Worm (Caenorhabditis elegans) whole organism, L1 larva: ENCODE results near the gene nhr-201.

Experiments
- F16B12.6 ChIP-seq: fragments of 150-350 bp; optimal IDR thresholded peaks from 2 replicates; lab custom pipeline; 2014; ENCODE audit warnings: missing biosample characterization, missing genetic modification characterization
- Y116A8C.19 ChIP-seq: sonication (generic microtip); optimal IDR thresholded peaks from 2 replicates; lab custom pipeline; 2016; ENCODE audit warnings: missing compliant biosample characterization, missing genetic modification characterization, borderline replicate concordance
- alr-1 ChIP-seq: fragments of 200-800 bp; sonication (Bioruptor generic); optimal IDR thresholded peaks from 2 replicates; lab custom pipeline; 2018; ENCODE audit warnings: borderline replicate concordance, mild to moderate bottlenecking, missing genetic modification characterization, missing compliant biosample characterization
- aly-2 ChIP-seq: fragments of 150-350 bp; optimal IDR thresholded peaks from 2 replicates; lab custom pipeline; 2014; ENCODE audit warnings: missing biosample characterization, missing genetic modification characterization
- ceh-63 ChIP-seq: fragments of 200-800 bp; sonication (Bioruptor generic); optimal IDR thresholded peaks from 2 replicates; lab custom pipeline; 2018; ENCODE audit warnings: mild to moderate bottlenecking, missing genetic modification characterization, missing compliant biosample characterization
- ceh-8 ChIP-seq: fragments of 200-800 bp; sonication (Bioruptor generic); optimal IDR thresholded peaks from 2 replicates; lab custom pipeline; 2018; ENCODE audit warnings: mild to moderate bottlenecking, missing genetic modification characterization, moderate library complexity, missing compliant biosample characterization
- efl-1 ChIP-seq, 4 experiments: fragments of 150-350 bp; optimal IDR thresholded peaks in 3 of 4; peaks in 1 of 4; 1 replicate in 1 of 4; 2 replicates in 3 of 4; lab custom pipeline; 2014; ENCODE audit warnings: missing biosample characterization in 2 of 4, missing genetic modification characterization in 2 of 4, missing genetic modification reagents in 2 of 4
- elt-2 ChIP-seq: sonication (generic microtip); optimal IDR thresholded peaks from 2 replicates; lab custom pipeline; 2016; ENCODE audit warnings: missing genetic modification characterization, mild to moderate bottlenecking, inconsistent platforms, missing compliant biosample characterization, missing genetic modification reagents
- elt-3 ChIP-seq, 6 experiments: fragments of 150-350 bp in 1 of 6; sonication (generic microtip); optimal IDR thresholded peaks; 2 replicates each; lab custom pipeline; 2017 to 2018; ENCODE audit warnings: missing biosample characterization in 6 of 6, missing genetic modification characterization in 6 of 6, inconsistent platforms in 1 of 6
- ets-5 ChIP-seq: fragments of 200-800 bp; sonication (Bioruptor generic); IDR thresholded peaks from 2 replicates; pipeline ENCODE4 v1.3.6; 2022; ENCODE audit warnings: missing genetic modification characterization, missing compliant biosample characterization
- lin-15B ChIP-seq: fragments of 150-350 bp; sonication (generic microtip); optimal IDR thresholded peaks from 3 replicates; lab custom pipeline; 2014; ENCODE audit warnings: missing biosample characterization, missing genetic modification characterization
- lin-35 ChIP-seq, 2 experiments: fragments of 150-350 bp; optimal IDR thresholded peaks; 2 replicates each; lab custom pipeline; 2014; ENCODE audit warnings: missing biosample characterization in 2 of 2, missing genetic modification characterization in 2 of 2, missing genetic modification reagents in 2 of 2
- lin-39 ChIP-seq: fragments of 150-350 bp; optimal IDR thresholded peaks from 2 replicates; lab custom pipeline; 2014; ENCODE audit warnings: missing biosample characterization, missing genetic modification reagents, missing genetic modification characterization
- lsy-2 ChIP-seq, 2 experiments: fragments of 150-350 bp; optimal IDR thresholded peaks; 2 replicates each; lab custom pipeline; 2014; ENCODE audit warnings: missing biosample characterization in 2 of 2, missing genetic modification characterization in 2 of 2
- mdl-1 ChIP-seq, 2 experiments: fragments of 150-350 bp; optimal IDR thresholded peaks; 2 replicates each; lab custom pipeline; 2014 to 2017; ENCODE audit warnings: missing biosample characterization in 2 of 2, missing genetic modification characterization in 2 of 2, inconsistent platforms in 1 of 2
- nhr-11 ChIP-seq: fragments of 150-350 bp; optimal IDR thresholded peaks from 2 replicates; lab custom pipeline; 2014; ENCODE audit warnings: missing biosample characterization, missing genetic modification characterization
- nhr-20 ChIP-seq: sonication (generic microtip); optimal IDR thresholded peaks from 2 replicates; lab custom pipeline; 2016; ENCODE audit warnings: mild to moderate bottlenecking, missing genetic modification characterization, missing compliant biosample characterization
- nhr-28 ChIP-seq: fragments of 150-350 bp; optimal IDR thresholded peaks from 2 replicates; lab custom pipeline; 2014; ENCODE audit warnings: missing biosample characterization, missing genetic modification characterization
- nhr-71 ChIP-seq: sonication (generic microtip); optimal IDR thresholded peaks from 2 replicates; lab custom pipeline; 2016; ENCODE audit warnings: mild to moderate bottlenecking, missing genetic modification characterization, moderate library complexity, missing compliant biosample characterization
- nhr-77 ChIP-seq: fragments of 150-350 bp; optimal IDR thresholded peaks from 2 replicates; lab custom pipeline; 2014; ENCODE audit warnings: missing biosample characterization, missing genetic modification characterization
- nhr-84 ChIP-seq: sonication (generic microtip); optimal IDR thresholded peaks from 2 replicates; lab custom pipeline; 2017; ENCODE audit warnings: missing biosample characterization, missing genetic modification characterization
- nhr-85 ChIP-seq: sonication (generic microtip); peaks from one replicate; lab custom pipeline; 2016; ENCODE audit warnings: missing genetic modification characterization, inconsistent platforms, missing compliant biosample characterization
- nhr-90 ChIP-seq: sonication (generic microtip); optimal IDR thresholded peaks from 2 replicates; lab custom pipeline; 2016; ENCODE audit warnings: mild to moderate bottlenecking, missing genetic modification characterization, missing compliant biosample characterization; ENCODE audit not compliant: poor library complexity
- pag-3 ChIP-seq: sonication (generic microtip); optimal IDR thresholded peaks from 2 replicates; lab custom pipeline; 2017; ENCODE audit warnings: missing genetic modification characterization, mild to moderate bottlenecking, missing compliant biosample characterization, antibody characterized with exemption, borderline replicate concordance; ENCODE audit not compliant: insufficient read depth
- sptf-1 ChIP-seq: fragments of 150-350 bp; optimal IDR thresholded peaks from 2 replicates; lab custom pipeline; 2014; ENCODE audit warnings: missing biosample characterization, missing genetic modification characterization
- swsn-7 ChIP-seq: sonication (generic microtip); optimal IDR thresholded peaks from 2 replicates; lab custom pipeline; 2016; ENCODE audit warnings: missing genetic modification characterization, missing compliant biosample characterization
- tbx-2 ChIP-seq: sonication (generic microtip); optimal IDR thresholded peaks from 2 replicates; lab custom pipeline; 2016; ENCODE audit warnings: missing genetic modification characterization, missing compliant biosample characterization
- tlp-1 ChIP-seq: fragments of 150-350 bp; optimal IDR thresholded peaks from 2 replicates; lab custom pipeline; 2014; ENCODE audit warnings: missing biosample characterization, missing genetic modification characterization
- unc-130 ChIP-seq: fragments of 150-350 bp; optimal IDR thresholded peaks from 2 replicates; lab custom pipeline; 2017; ENCODE audit warnings: missing biosample characterization, missing genetic modification characterization, inconsistent platforms
- xbp-1 ChIP-seq: sonication (generic microtip); optimal IDR thresholded peaks from 2 replicates; lab custom pipeline; 2016; ENCODE audit warnings: missing genetic modification characterization, missing compliant biosample characterization
- zip-4 ChIP-seq: fragments of 200-800 bp; sonication (Bioruptor generic); optimal IDR thresholded peaks from 2 replicates; lab custom pipeline; 2018; ENCODE audit warnings: mild to moderate bottlenecking, missing genetic modification characterization, moderate library complexity, missing compliant biosample characterization
- ztf-11 ChIP-seq, 2 experiments: sonication (generic microtip); optimal IDR thresholded peaks; 2 replicates each; lab custom pipeline; 2016 to 2017; ENCODE audit warnings: missing genetic modification characterization in 2 of 2, missing biosample characterization in 1 of 2, missing compliant biosample characterization in 1 of 2
- ztf-4 ChIP-seq: fragments of 150-350 bp; optimal IDR thresholded peaks from 2 replicates; lab custom pipeline; 2014; ENCODE audit warnings: missing biosample characterization, missing genetic modification characterization

nhr-201 gene

DNA sequence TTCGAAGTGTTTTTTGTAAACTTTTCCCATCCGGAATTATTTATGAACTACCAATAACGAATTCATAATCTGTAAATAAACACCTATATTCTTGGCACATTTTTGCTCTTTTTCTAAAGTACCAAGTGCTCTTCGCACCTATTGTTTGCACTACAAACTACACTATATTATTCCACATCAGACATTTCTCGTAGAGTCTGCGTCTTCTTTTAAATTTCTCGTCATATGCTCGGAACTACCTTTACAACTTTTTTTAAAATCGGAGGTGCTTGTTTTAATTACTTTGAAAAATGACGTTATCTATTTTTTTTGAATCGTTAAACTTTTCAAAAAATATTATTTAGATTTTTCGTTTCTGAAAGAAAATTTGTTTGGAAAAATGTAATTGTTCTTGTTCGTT is at the start of gene nhr-201:
nhr-201 (plus strand) TSS at position 29 of the 400 bp plus-strand sequence.
- TF ChIP-seq nhr-84 (tag; lab: Kevin White, UChicago) (no peak), nhr-90 (tag; lab: Kevin White, UChicago) (no peak), nhr-77 (no peak), mdl-1 (tag; optimal IDR thresholded peaks at IDR 0.05; lab: Kevin White, UChicago) (no peak), xbp-1 (tag; lab: Kevin White, UChicago) (no peak), unc-130 (tag; lab: Kevin White, UChicago) (no peak), elt-3 (tag; optimal IDR thresholded peaks at IDR 0.05; lab: Kevin White, UChicago) (no peak), tbx-2 (tag; lab: Kevin White, UChicago) (no peak), alr-1 (no peak), nhr-28 (no peak), ceh-8 (no peak), lin-15B (no peak), efl-1 (optimal IDR thresholded peaks at IDR 0.05; lab: Kevin White, UChicago) (no peak), efl-1 (GFP tag; optimal IDR thresholded peaks at IDR 0.05 in 1 of 2; lab: Kevin White, UChicago) (peak in 1 of 2 experiments; percentile 84), nhr-71 (peak; percentile 10), pag-3 (tag; lab: Kevin White, UChicago) (no peak), aly-2 (tag; lab: Kevin White, UChicago) (no peak), zip-4 (GFP tag; lab: Kevin White, UChicago) (no peak), lin-39 (no peak), lin-35 (GFP tag; optimal IDR thresholded peaks at IDR 0.05; lab: Kevin White, UChicago) (no peak), ztf-4 (no peak), nhr-20 (peak; percentile 85), nhr-11 (tag; lab: Kevin White, UChicago) (no peak), elt-2 (tag; lab: Kevin White, UChicago) (peak; percentile 19), ets-5 (GFP tag; lab: Robert Waterston, UW) (no peak)

DNA sequence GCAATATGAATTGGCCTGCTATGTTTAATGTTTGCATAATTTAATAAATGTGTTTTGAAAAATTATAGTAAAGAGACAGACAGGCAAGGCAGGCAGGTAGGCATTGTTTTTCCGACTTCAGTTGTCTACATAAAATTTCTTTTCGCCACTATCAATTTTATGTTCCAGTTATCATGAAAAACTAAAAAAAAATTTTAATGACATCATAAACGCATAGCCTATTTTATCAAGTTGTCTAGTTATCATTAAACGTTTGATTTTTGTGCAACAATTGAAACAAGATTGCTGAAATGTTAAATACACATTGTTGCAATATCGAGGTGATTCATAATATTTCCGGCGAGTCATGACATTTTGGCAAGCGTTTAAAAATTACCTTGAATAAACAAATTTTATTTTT is 49.6 kb upstream of the nhr-201 start:
- TF ChIP-seq tlp-1 (tag; lab: Kevin White, UChicago) = peak; percentile 41
- TF ChIP-seq elt-2 (tag; lab: Kevin White, UChicago) = peak; percentile 37
- TF ChIP-seq efl-1 (optimal IDR thresholded peaks at IDR 0.05; lab: Kevin White, UChicago) = no peak
- TF ChIP-seq efl-1 (GFP tag; optimal IDR thresholded peaks at IDR 0.05 in 1 of 2; lab: Kevin White, UChicago) = peak in 1 of 2 experiments; percentile 75
- no peak for TF ChIP-seq swsn-7 (tag; lab: Kevin White, UChicago)

DNA sequence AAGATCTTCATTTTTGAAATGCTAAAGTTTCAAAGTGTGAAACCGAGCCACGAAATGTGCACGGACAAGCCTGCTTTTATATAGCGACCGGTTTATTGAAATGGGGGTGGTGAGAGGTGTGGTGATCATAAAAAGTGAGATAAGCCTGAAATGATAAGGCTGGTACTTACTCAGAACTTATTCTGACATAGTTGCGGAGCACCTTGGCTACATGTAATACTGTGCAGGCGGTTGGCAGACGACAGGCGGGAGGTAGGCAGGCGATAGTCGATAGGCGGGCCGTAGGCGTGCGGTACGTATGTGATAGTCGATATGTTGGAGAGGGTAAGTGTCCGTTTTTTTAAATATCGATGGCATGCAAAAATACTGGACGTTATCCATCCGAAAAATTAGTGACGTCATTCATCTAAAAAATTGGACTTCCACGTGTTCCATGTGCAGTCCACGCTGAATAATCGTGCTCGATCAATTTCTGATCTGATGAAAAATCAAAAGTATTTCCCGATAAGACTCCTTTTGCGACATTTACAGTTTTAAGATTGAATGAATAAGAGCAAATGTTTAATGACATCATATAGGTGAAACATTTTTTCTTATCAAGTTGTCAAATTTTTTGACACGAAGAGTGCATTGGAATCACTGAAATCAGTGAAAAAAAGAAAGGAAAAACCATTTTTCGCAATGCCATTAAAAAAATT is 46.8 kb upstream of the nhr-201 start, which contains the start of gene irg-8:
irg-8 (minus strand) TSS at position 51 of the 698 bp plus-strand sequence.
- TF ChIP-seq nhr-84 (tag; lab: Kevin White, UChicago) = no peak
- no peak for TF ChIP-seq nhr-85 (tag; lab: Kevin White, UChicago)
- peak; percentile 44 for TF ChIP-seq elt-2 (tag; lab: Kevin White, UChicago)
- TF ChIP-seq ceh-63 (GFP tag; lab: Kevin White, UChicago) = no peak
- TF ChIP-seq lsy-2 (tag; optimal IDR thresholded peaks at IDR 0.05; lab: Kevin White, UChicago) = no peak
- TF ChIP-seq aly-2 (tag; lab: Kevin White, UChicago) = no peak
- TF ChIP-seq sptf-1 (tag; lab: Kevin White, UChicago) = no peak

ce11 chrV:418432-418831 is 46.2 kb upstream of the nhr-201 start, which contains the start of gene Y39D8A.1:
Gene Y39D8A.1 (plus strand): TSS chrV:418732.
- TF ChIP-seq F16B12.6 (tag; lab: Kevin White, UChicago) (no peak), Y116A8C.19 (tag; lab: Kevin White, UChicago) (no peak), ceh-8 (no peak), ztf-11 (tag; optimal IDR thresholded peaks at IDR 0.05; lab: Kevin White, UChicago) (no peak), efl-1 (optimal IDR thresholded peaks at IDR 0.05; lab: Kevin White, UChicago) (no peak), efl-1 (GFP tag; optimal IDR thresholded peaks at IDR 0.05 in 1 of 2; lab: Kevin White, UChicago) (peak in 1 of 2 experiments; percentile 32)
